Fruit fly (Drosophila melanogaster): ENCODE measurements around the gene primo-1.

dm6 chr3R:13705292-13705885, 6.2 kb downstream of the primo-1 start, which contains the start of gene Adgf-D:
- TF ChIP-seq CG8478 (optimal IDR thresholded peaks at IDR 0.05) (no peak), CTCF (optimal IDR thresholded peaks at IDR 0.05) (no peak)
